Fruit fly (Drosophila melanogaster) whole organism, larva: ENCODE data around the gene senju.
A peak's percentile ranks its signal among the peaks of the same experiment; 100 is the strongest.

Experiments used
- noc ChIP-seq: fragments of 200-800 bp; sonication (Bioruptor generic); optimal IDR thresholded peaks from 3 replicates; lab custom pipeline; 2019; ENCODE audit warnings: missing biosample characterization, mild to moderate bottlenecking, missing genetic modification characterization, moderate library complexity

Gene senju

dm6 chr2L:5029809-5030108 is 22.9 kb upstream of the senju start:
- TF ChIP-seq noc (tag; lab: Kevin White, UChicago): no peak

DNA sequence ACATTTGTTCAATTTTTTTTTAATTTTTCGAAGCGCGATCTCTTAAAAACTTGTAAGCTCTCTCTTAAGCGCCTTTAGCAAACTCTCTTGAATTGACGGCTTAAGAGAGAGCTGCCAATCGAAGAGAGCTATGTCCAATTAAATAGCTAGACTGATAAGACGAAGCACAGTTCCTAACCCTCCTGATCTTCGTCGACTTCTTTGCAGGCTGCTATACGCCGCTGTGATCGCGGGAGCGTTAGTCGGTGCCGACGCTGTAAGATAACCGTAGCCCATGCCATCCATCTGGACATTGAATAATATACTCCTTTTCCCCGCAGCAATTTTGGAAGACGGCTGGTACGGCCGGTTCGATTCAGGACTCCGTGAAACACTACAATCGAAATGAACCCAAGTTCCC is 22.1 kb upstream of the senju start:
- TF ChIP-seq noc (tag; lab: Kevin White, UChicago): no peak

dm6 chr2L:5031399-5031798 is 21.2 kb upstream of the senju start:
- no peak for TF ChIP-seq noc (tag; lab: Kevin White, UChicago)

DNA sequence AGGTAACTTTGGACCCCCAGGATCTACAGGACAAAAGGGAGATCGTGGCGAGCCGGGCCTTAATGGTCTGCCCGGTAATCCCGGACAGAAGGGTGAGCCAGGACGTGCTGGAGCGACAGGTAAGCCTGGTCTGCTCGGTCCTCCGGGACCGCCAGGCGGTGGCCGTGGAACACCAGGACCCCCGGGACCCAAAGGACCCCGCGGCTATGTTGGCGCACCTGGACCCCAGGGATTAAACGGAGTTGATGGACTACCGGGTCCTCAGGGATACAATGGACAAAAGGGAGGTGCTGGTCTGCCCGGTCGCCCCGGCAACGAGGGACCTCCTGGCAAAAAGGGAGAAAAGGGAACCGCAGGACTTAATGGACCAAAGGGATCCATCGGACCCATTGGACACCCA is 20.8 kb upstream of the senju start:
- TF ChIP-seq noc (tag; lab: Kevin White, UChicago): no peak

DNA sequence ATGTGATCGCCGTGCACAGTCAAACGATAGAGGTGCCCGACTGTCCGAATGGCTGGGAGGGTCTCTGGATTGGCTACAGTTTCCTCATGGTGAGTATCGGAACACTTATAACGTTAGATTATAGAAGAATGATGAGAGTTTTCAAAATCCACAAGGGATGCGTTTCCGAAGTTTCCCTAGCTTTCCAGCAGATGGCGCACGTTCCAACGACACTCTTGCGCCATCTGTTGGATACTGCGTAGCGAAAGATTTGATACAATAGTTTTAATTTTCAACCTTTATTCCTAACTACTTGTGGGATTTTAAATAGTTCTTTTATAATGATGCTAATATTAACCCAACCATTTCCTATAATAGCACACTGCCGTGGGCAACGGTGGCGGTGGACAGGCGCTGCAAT is 16.5 kb upstream of the senju start:
- no peak for TF ChIP-seq noc (tag; lab: Kevin White, UChicago)

DNA sequence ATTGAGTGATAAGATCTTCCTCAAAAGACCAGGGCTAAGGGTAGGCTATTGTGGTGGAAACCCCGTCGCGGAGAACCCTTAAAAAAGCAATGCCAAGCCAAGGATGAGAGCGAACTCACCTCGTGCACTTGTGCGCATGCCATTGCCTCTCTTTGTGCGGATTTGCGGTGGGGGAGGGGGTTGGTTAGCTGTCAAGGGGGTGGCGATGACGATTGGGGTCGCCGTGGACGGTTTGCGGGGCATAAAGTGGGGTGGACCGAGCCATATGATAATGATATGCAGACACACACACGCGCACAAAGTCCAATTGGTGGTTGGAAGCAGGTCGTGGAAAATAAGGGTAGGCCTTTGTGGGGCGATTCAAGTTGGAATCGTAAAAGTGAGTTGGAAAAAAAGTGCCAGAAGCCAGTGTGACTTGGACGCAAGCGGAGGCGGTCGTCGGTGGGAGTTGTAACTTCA is 15.2 kb upstream of the senju start, which contains the start of the genes CG14042 and SP555:
Gene CG14042, plus strand, starts transcription at position 308 of the 459 bp plus-strand sequence.
Gene SP555, plus strand, starts transcription at position 308 of the 459 bp plus-strand sequence.
- TF ChIP-seq noc (tag; lab: Kevin White, UChicago): no peak

DNA sequence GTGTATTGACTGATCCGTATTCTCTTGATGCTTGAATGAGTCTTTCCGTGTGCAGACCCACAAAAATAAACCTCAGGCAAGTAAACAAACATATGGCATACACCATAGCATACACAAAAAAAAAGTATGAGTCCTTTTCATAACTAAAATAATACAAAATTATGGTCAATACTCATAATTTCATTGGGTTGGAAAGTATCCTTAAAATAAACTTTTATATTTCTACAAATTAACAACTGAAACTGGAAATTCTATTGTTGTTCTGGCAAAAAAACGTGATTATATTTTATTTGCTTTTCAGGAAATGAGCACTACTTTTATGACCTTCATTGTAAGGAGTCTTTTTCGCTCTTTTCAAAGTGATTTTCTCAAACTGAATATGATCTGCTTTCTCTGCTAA is 10.6 kb upstream of the senju start:
- TF ChIP-seq noc (tag; lab: Kevin White, UChicago): peak; percentile 61

- peak; percentile 12 for TF ChIP-seq noc (tag; lab: Kevin White, UChicago)
Measured at dm6 chr2L:5043043-5043442, 9.6 kb upstream of the senju start, which contains the start of the genes CG33995, CG44000 and CG44001. Gene CG33995, plus strand, starts transcription at chr2L:5043270. Gene CG44000, plus strand, starts transcription at chr2L:5043270. Gene CG44001, plus strand, starts transcription at chr2L:5043270.

- TF ChIP-seq noc (tag; lab: Kevin White, UChicago): peak; percentile 37
Measured at dm6 chr2L:5043495-5044146, 9.0 kb upstream of the senju start.

DNA sequence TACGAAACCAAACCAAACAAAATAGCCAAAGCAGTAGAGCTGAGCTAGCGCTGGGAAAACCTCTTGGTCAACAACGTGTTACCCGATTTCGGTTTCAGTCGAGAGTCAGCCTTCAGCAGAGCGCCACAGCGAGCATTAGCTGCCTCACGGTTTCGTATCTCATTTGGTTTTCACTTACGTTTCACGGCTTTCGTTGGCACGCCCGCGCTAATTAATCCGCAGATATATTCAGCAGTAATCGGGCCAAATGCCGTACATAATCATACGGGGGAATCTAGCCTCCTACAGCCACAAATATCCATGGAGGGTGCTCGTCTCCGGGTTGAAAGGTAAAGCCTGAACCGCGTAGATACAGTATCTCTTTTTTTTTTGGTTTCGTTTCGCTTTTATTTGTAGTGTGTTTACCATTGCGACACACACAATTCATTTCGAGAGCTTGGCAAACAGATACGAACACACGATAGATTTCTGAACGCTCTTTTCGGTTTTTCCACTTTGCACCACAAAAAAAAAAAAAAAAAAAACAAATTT is 8.2 kb upstream of the senju start, which contains the start of gene CG31650:
Gene CG31650, minus strand, starts transcription at position 352 of the 531 bp plus-strand sequence.
- TF ChIP-seq noc (tag; lab: Kevin White, UChicago): peak; percentile 8

dm6 chr2L:5044892-5045619 is 7.6 kb upstream of the senju start:
- no peak for TF ChIP-seq noc (tag; lab: Kevin White, UChicago)

DNA sequence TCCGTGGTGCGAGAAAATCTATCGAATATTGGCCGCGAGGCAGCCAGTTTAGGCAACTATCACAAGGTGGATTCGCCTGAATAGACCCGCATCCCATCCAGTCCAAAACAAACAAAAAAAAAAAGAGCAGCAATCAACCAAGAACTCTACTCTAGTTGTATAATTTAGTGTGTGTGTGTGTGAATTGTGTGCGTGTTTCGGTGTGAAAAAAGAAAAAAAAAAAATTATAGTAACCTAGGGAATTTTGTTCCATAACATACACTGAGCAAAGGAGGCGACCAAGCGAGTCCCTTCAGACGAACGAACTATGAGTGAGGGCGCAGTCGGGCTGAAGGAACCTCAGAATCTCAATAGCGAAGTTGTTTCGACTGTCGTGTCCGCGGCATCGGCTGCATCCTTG is 6.4 kb upstream of the senju start:
- no peak for TF ChIP-seq noc (tag; lab: Kevin White, UChicago)

DNA sequence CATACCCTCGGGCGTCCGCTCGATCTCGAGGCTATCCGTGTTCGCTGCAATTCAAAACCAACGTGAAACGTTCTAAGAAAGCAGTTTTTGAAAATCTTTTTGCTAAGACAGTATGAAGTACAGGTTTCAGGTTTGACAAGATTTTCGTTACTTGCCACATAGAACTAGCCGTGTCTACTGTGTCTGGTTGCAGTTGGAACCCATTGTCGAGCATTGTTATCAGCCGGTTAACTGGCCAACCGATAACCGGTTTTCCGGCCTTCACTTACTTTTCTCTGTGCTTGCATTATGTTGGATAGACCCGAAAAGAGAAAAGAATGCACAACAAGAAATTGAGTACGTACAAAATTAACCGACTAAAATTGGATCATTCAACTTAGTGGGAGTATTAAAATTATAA is 2.7 kb upstream of the senju start:
- TF ChIP-seq noc (tag; lab: Kevin White, UChicago): no peak

dm6 chr2L:5050825-5051224 is 1.8 kb upstream of the senju start, which contains the start of gene CG9121:
Gene CG9121, minus strand, starts transcription at chr2L:5051062.
- TF ChIP-seq noc (tag; lab: Kevin White, UChicago): no peak

DNA sequence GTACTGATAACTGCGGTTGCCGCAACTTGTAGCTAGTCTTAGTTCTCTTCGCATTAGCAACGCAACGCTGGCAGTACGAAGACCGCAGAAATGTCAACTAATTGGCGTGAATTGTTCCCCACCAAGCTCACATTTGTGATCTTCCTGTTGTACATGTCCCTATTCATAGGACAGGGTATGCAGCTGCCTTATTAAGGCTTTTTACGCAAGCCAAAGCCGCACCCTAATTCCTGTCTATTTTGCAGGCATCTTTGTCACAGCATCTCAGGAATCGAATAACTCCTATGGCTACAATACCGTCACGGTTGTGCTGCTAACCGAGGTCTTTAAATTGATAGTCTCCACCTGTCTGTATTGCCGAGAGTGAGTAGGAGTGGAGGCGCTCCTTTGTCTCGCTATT is 351 bp downstream of the senju start, which contains the start of gene eIF3h:
Gene eIF3h, minus strand, starts transcription at position 101 of the 400 bp plus-strand sequence.
- no peak for TF ChIP-seq noc (tag; lab: Kevin White, UChicago)

DNA sequence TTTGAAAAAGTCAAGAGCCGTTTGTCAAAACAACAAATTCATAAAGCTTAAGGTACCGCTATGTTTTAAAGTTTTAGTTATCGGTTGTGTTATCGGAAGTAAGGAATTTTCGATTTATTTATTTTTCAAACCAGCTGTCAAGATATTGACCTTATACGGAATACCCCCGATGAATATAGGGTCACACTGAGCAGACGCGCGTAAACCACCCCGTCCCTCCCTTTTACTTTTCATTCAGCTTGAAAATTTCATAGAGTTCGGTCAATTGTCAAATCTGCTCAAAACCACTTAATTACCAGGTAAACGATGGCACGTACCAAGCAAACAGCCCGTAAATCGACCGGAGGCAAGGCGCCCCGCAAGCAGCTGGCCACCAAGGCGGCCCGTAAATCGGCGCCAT is 2.3 kb downstream of the senju start, which contains the start of the genes CG14036 and His3.3A:
Gene CG14036, minus strand, starts transcription at position 64 of the 400 bp plus-strand sequence.
Gene His3.3A, plus strand, starts transcription at position 106 of the 400 bp plus-strand sequence.
- no peak for TF ChIP-seq noc (tag; lab: Kevin White, UChicago)
